Fruit fly (Drosophila melanogaster): ENCODE measurements around the gene CG10866.

dm6 chr3L:3887392-3887791 is 50.4 kb downstream of the CG10866 start:
- TF ChIP-seq CG8159 (tag; optimal IDR thresholded peaks at IDR 0.05): no peak
- TF ChIP-seq CG9948 (tag; optimal IDR thresholded peaks at IDR 0.05): no peak
- TF ChIP-seq Pif1A (GFP tag; optimal IDR thresholded peaks at IDR 0.05): no peak
- TF ChIP-seq CG4496 (GFP tag; IDR thresholded peaks at IDR 0.05): no peak
- TF ChIP-seq EcR (GFP tag; optimal IDR thresholded peaks at IDR 0.05): no peak
